Fruit fly (Drosophila melanogaster) S2 (cell line): ENCODE data around the gene Uqcc1.

Experiments used
- CG8478 ChIP-seq: fragments of >200 bp; optimal IDR thresholded peaks from 2 replicates; lab custom pipeline; 2018
- CTCF ChIP-seq, 2 experiments: fragments of >200 bp; optimal IDR thresholded peaks; 2 replicates each; lab custom pipeline; 2018

DNA sequence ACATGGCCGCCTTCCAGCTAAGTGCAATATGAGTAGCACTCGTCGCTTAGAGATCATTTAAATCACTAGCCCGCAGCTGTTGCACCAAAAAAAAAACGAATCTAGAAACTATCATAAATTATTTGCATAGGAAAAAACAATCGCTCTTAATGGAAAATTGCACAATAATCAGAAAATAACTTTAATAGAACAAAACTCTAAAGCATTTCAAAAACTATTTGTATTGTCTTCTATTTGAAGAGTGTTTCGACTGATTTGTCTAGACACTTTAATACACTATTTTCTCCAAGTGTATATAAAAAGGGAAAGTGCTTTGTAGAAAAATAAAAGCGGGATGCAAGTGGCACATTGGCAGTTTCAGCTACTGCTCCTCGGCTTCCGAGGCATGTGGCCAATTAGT, 48.5 kb upstream of the Uqcc1 start:
- no peak for TF ChIP-seq CTCF (optimal IDR thresholded peaks at IDR 0.05; lab: Kevin White, UChicago)
- TF ChIP-seq CG8478 (lab: Kevin White, UChicago): no peak
